Fruit fly (Drosophila melanogaster): ENCODE measurements around the gene CG34180.
A peak's percentile ranks its signal among the peaks of the same experiment; 100 is the strongest.

CG34180 gene

DNA sequence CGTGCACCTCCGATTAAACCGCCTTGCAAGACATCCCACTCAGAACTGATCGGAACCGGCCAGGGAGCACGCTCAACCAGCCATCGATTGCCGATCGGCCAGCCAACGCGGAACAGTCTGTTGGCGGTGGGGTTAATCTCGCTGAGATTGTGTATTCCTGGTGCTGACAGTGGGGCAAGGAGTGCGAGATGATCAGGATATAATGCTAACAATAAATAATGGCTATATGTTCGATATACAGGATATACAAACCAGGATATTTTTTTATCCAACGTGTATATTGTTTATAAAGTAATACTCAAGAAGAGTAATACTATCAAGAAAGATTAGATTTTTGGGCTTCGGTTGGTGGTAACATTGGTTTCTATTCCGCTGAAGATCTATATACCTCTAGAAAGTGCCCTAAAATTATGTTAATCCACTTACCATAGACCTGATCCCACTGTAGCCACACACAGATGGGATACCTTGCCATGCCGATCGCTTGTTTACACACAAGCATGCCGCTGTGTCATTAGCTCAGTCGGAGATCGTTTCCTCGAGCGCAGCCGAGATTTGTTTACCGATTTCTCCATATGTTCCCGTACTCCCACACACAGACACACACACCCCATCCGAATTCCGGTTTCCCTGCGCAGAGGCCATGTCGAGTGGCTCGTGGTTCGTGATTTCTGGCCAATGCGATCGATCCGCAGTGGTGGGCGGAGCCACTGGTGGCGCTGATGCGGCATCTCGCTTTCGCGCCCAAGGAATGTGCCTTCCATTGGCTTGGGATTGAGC is 40.8 kb upstream of the CG34180 start, which contains the start of gene H2.0 (continued):
- TF ChIP-seq Hr83 (GFP tag; optimal IDR thresholded peaks at IDR 0.05; ENCODE audit: poor library complexity, severe bottlenecking) (no peak), Rel (GFP tag; optimal IDR thresholded peaks at IDR 0.05) (no peak), Rel (tag; optimal IDR thresholded peaks at IDR 0.05) (no peak), CrebA (GFP tag; optimal IDR thresholded peaks at IDR 0.05; ENCODE audit: borderline replicate concordance) (no peak), sv (GFP tag; optimal IDR thresholded peaks at IDR 0.05) (no peak), tai (GFP tag; optimal IDR thresholded peaks at IDR 0.05) (no peak), woc (GFP tag; optimal IDR thresholded peaks at IDR 0.05) (peak; percentile 48), Hnf4 (GFP tag; optimal IDR thresholded peaks at IDR 0.05) (no peak)

- TF ChIP-seq N (GFP tag; optimal IDR thresholded peaks at IDR 0.05): no peak
Observed at dm6 chr2L:6020535-6020934, 39.8 kb upstream of the CG34180 start, which contains the start of gene CG13996. Gene CG13996, plus strand, starts transcription at chr2L:6020835.

dm6 chr2L:6022793-6023192 is 37.5 kb upstream of the CG34180 start:
- peak; percentile 25 for TF ChIP-seq OdsH (GFP tag; optimal IDR thresholded peaks at IDR 0.05)
- peak; percentile 74 for TF ChIP-seq h (GFP tag; optimal IDR thresholded peaks at IDR 0.05)
- TF ChIP-seq Hr78 (GFP tag; optimal IDR thresholded peaks at IDR 0.05): no peak
- no peak for TF ChIP-seq Abd-B (GFP tag; optimal IDR thresholded peaks at IDR 0.05)
- TF ChIP-seq tai (GFP tag; optimal IDR thresholded peaks at IDR 0.05): no peak
- peak; percentile 57 for TF ChIP-seq rgr (GFP tag; optimal IDR thresholded peaks at IDR 0.05)
- TF ChIP-seq HLH106 (tag; optimal IDR thresholded peaks at IDR 0.05): peak; percentile 81
- TF ChIP-seq dmrt93B (GFP tag; optimal IDR thresholded peaks at IDR 0.05): peak; percentile 73
- peak; percentile 10 for TF ChIP-seq ey (GFP tag; optimal IDR thresholded peaks at IDR 0.05)
- peak; percentile 63 for TF ChIP-seq CG9705 (GFP tag; optimal IDR thresholded peaks at IDR 0.05)
- TF ChIP-seq foxo (GFP tag; optimal IDR thresholded peaks at IDR 0.05): peak in 1 of 2 experiments; percentile 83
- peak; percentile 15 for TF ChIP-seq sage (GFP tag; optimal IDR thresholded peaks at IDR 0.05)
- TF ChIP-seq N (GFP tag; optimal IDR thresholded peaks at IDR 0.05): no peak
- no peak for TF ChIP-seq Hr83 (GFP tag; optimal IDR thresholded peaks at IDR 0.05; ENCODE audit: poor library complexity, severe bottlenecking)
- TF ChIP-seq Vsx2 (GFP tag; optimal IDR thresholded peaks at IDR 0.05; ENCODE audit: partially characterized antibody): no peak
- TF ChIP-seq psq (GFP tag; optimal IDR thresholded peaks at IDR 0.05): peak; percentile 58
- TF ChIP-seq Sp1 (GFP tag; optimal IDR thresholded peaks at IDR 0.05): peak; percentile 55
- peak; percentile 72 for TF ChIP-seq fru (GFP tag; optimal IDR thresholded peaks at IDR 0.05)
- TF ChIP-seq Hnf4 (GFP tag; optimal IDR thresholded peaks at IDR 0.05): no peak

DNA sequence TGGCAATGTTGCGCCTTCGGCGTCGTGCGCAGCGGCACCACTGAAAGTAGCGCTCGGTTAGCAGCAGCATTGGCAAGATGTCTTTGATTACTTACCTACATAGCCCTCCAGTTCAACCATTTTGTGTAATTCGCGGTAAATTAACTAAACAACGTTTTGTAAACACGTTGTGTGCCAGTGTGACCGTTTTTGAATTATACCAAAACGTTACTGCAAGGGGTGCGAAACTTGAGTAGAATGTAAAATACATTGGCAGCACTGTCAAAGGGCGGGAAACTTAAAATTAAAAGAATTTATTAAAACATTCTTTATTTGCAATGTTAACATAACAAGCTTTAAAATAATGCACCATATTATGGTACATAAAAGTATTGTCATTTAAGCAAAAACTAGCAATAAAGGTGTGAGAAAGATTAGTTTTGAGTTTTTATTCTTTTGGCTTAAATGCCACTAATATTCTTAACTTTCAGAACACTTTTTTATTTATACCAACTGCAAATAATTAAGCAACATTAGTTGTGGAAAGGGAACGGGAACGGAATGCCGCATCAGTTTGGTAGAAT is 35.9 kb upstream of the CG34180 start, which contains the start of gene CG9107:
Gene CG9107 (minus strand): TSS at position 195 of the 563 bp plus-strand sequence.
- no peak for TF ChIP-seq Sp1 (GFP tag; optimal IDR thresholded peaks at IDR 0.05)
- peak; percentile 50 for TF ChIP-seq Myc (optimal IDR thresholded peaks at IDR 0.05)

DNA sequence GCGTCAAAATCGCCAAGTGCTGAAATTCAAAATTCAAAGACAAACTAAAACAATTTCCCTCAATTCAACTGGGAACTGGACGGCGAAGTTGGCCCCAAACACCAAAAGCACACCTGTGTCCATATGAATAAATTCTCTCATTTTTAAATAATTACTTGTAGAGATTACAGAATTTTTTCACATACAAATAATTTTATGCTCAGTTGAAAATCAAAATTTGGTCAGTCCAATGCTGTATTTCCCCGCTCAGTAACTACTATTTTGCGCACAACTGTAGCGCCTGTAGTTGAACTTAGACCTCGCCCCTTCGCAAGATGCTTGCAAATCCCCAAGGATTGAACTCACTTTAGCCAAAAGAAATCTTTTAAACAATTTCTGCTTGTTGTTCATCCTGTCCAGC is 31.6 kb upstream of the CG34180 start:
- no peak for TF ChIP-seq tai (GFP tag; optimal IDR thresholded peaks at IDR 0.05)
- TF ChIP-seq Dfd (GFP tag; optimal IDR thresholded peaks at IDR 0.05): no peak
- TF ChIP-seq sv (GFP tag; optimal IDR thresholded peaks at IDR 0.05): no peak
- TF ChIP-seq foxo (GFP tag; optimal IDR thresholded peaks at IDR 0.05): no peak
- no peak for TF ChIP-seq fru (GFP tag; optimal IDR thresholded peaks at IDR 0.05)
- no peak for TF ChIP-seq Mio (GFP tag; optimal IDR thresholded peaks at IDR 0.05)
- TF ChIP-seq N (GFP tag; optimal IDR thresholded peaks at IDR 0.05): no peak
- TF ChIP-seq woc (GFP tag; optimal IDR thresholded peaks at IDR 0.05): no peak
- TF ChIP-seq h (GFP tag; optimal IDR thresholded peaks at IDR 0.05): no peak
- no peak for TF ChIP-seq psq (GFP tag; optimal IDR thresholded peaks at IDR 0.05)
- TF ChIP-seq jim (GFP tag; optimal IDR thresholded peaks at IDR 0.05): no peak

DNA sequence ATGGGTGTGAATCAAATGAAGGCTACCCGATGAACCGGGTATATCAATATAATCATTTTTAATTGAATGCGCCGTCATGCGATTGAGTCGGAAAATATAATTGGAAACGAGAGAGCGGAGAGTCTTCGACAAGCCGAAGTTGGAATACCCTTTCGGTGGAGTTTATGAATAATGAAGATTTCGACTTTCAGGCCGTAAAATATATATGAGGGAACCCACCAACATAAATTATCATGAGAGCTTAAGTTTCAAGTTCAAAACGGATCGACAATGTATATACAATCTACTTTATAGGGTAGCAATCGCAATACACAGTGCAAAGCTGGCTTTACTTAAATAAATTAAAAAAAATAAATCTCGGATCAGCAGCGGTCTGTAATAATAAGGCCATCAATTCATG is 28.5 kb upstream of the CG34180 start:
- peak; percentile 20 for TF ChIP-seq h (GFP tag; optimal IDR thresholded peaks at IDR 0.05)
- no peak for TF ChIP-seq sv (GFP tag; optimal IDR thresholded peaks at IDR 0.05)
- TF ChIP-seq HLH106 (tag; optimal IDR thresholded peaks at IDR 0.05): peak; percentile 37

Data from whole organism, wandering third instar larva.